Fruit fly (Drosophila melanogaster) whole organism: ENCODE results near the gene CG14662.
A peak's percentile ranks its signal among the peaks of the same experiment; 100 is the strongest.

Experiments
- Dll ChIP-seq: fragments of >200 bp; optimal IDR thresholded peaks from 2 replicates; lab custom pipeline; 2017
- pan ChIP-seq: fragments of >200 bp; optimal IDR thresholded peaks from 2 replicates; lab custom pipeline; 2017

DNA sequence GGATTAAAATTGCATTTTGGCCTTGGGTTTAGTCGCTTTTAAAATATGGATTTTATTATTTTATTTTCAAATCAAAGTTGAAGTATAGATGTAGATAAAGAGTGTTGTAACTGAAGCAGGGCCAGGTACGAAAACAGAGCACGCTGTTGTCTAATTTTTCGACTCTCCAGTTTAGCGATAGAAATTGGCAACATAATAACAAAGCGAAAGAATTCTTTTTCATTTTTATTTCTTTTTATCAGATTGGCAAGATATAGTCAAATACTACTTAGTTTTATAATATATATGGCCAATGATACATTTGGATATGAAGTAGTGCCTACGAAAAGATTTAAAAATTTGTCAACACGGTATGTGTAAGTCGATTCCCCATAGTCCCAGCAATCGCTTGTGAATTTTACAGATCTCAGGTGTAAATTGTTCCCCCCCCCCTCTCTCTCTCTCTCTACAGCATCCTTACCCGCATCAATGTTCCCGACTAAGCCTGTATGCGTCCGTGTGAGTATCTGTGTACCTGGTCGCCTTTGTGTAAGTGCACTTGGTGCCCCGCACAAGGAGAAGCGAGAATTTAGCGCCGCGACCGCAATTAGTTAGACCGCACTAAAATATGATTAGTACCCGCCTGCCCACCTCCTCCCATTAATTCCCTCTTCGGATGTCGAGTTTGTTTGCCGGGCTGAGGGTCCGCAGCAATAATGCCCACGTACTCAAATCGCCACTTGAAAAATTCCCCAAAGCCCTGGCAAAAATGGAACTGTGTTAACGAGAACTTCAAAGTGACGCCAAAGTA is 8.0 kb downstream of the CG14662 start:
- no peak for TF ChIP-seq Dll (lab: Kevin White, UChicago)
- peak; percentile 77 for TF ChIP-seq pan (lab: Kevin White, UChicago)
